Worm (Caenorhabditis elegans) whole organism, L1 larva: Measurements from ENCODE around the gene Y82E9BL.12.

Experiments used
- aha-1 ChIP-seq: fragments of 150-350 bp; optimal IDR thresholded peaks from 2 replicates; lab custom pipeline; 2014; ENCODE audit warnings: missing biosample characterization, missing genetic modification characterization
- dpl-1 ChIP-seq, 3 experiments: fragments of 150-350 bp in 2 of 3; sonication (generic microtip) in 1 of 3; optimal IDR thresholded peaks; 2 replicates each; lab custom pipeline; 2014 to 2017; ENCODE audit warnings: missing biosample characterization in 3 of 3, missing genetic modification characterization in 3 of 3, missing genetic modification reagents in 3 of 3
- elt-3 ChIP-seq, 6 experiments: fragments of 150-350 bp in 1 of 6; sonication (generic microtip); optimal IDR thresholded peaks; 2 replicates each; lab custom pipeline; 2017 to 2018; ENCODE audit warnings: missing biosample characterization in 6 of 6, missing genetic modification characterization in 6 of 6, inconsistent platforms in 1 of 6
- fos-1 ChIP-seq: fragments of 150-350 bp; optimal IDR thresholded peaks from 2 replicates; lab custom pipeline; 2014; ENCODE audit warnings: missing biosample characterization, missing genetic modification characterization
- jun-1 ChIP-seq: fragments of 150-350 bp; optimal IDR thresholded peaks from 2 replicates; lab custom pipeline; 2014; ENCODE audit warnings: missing biosample characterization, missing genetic modification reagents, missing genetic modification characterization
- lin-35 ChIP-seq, 2 experiments: fragments of 150-350 bp; optimal IDR thresholded peaks; 2 replicates each; lab custom pipeline; 2014; ENCODE audit warnings: missing biosample characterization in 2 of 2, missing genetic modification characterization in 2 of 2, missing genetic modification reagents in 2 of 2
- mep-1 ChIP-seq: fragments of 150-350 bp; optimal IDR thresholded peaks from 2 replicates; lab custom pipeline; 2014; ENCODE audit warnings: missing biosample characterization, missing genetic modification characterization
- nhr-12 ChIP-seq: sonication (generic microtip); optimal IDR thresholded peaks from 2 replicates; lab custom pipeline; 2017; ENCODE audit warnings: missing biosample characterization, missing genetic modification characterization
- nhr-237 ChIP-seq: fragments of 150-350 bp; optimal IDR thresholded peaks from 2 replicates; lab custom pipeline; 2014; ENCODE audit warnings: missing biosample characterization, missing genetic modification characterization
- nhr-90 ChIP-seq: sonication (generic microtip); optimal IDR thresholded peaks from 2 replicates; lab custom pipeline; 2016; ENCODE audit warnings: mild to moderate bottlenecking, missing genetic modification characterization, missing compliant biosample characterization; ENCODE audit not compliant: poor library complexity
- sox-4 ChIP-seq: sonication (generic microtip); optimal IDR thresholded peaks from 2 replicates; lab custom pipeline; 2016; ENCODE audit warnings: missing genetic modification characterization, missing compliant biosample characterization
- unc-30 ChIP-seq: sonication (generic microtip); optimal IDR thresholded peaks from 2 replicates; lab custom pipeline; 2017; ENCODE audit warnings: missing biosample characterization, missing genetic modification characterization
- zag-1 ChIP-seq: fragments of 150-350 bp; optimal IDR thresholded peaks from 2 replicates; lab custom pipeline; 2014; ENCODE audit warnings: missing biosample characterization, missing genetic modification characterization
- ztf-11 ChIP-seq, 2 experiments: sonication (generic microtip); optimal IDR thresholded peaks; 2 replicates each; lab custom pipeline; 2016 to 2017; ENCODE audit warnings: missing genetic modification characterization in 2 of 2, missing biosample characterization in 1 of 2, missing compliant biosample characterization in 1 of 2

DNA sequence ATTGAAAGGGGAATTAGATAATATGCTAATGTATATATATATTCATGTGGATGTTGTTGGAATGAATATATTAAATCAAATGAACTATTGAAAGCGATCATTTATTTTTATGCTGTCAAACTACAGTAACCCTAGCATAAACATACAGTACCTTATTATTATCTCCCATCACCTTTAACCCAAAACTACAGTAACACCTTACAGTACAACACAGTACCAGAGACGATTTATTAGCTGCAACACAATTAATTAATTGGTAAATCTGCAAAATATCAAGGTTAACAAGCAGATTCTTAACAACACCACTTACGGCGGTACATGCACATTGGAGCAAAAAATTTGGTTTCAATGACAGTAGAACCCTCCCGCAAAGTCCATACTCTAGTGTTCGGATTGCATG lies 46.3 kb downstream of the Y82E9BL.12 start, which contains the start of gene Y82E9BL.1:
- TF ChIP-seq nhr-90 (tag; lab: Kevin White, UChicago) (no peak), jun-1 (tag; lab: Kevin White, UChicago) (no peak), unc-30 (no peak), ztf-11 (tag; optimal IDR thresholded peaks at IDR 0.05; lab: Kevin White, UChicago) (no peak), sox-4 (tag; lab: Kevin White, UChicago) (no peak), nhr-237 (tag; lab: Kevin White, UChicago) (no peak), fos-1 (tag; lab: Kevin White, UChicago) (no peak), dpl-1 (GFP tag; optimal IDR thresholded peaks at IDR 0.05; lab: Kevin White, UChicago) (no peak), aha-1 (tag; lab: Kevin White, UChicago) (no peak), lin-35 (GFP tag; optimal IDR thresholded peaks at IDR 0.05; lab: Kevin White, UChicago) (no peak), nhr-12 (no peak), elt-3 (tag; optimal IDR thresholded peaks at IDR 0.05; lab: Kevin White, UChicago) (no peak), mep-1 (tag; lab: Kevin White, UChicago) (no peak), zag-1 (tag; lab: Kevin White, UChicago) (no peak)
